Fruit fly (Drosophila melanogaster): ENCODE data around the gene tgo.
A peak's percentile ranks its signal among the peaks of the same experiment; 100 is the strongest.

Gene tgo

dm6 chr3R:9001720-9002240, 18.0 kb downstream of the tgo start (continued):
- TF ChIP-seq ato (GFP tag; IDR thresholded peaks at IDR 0.05; ENCODE audit: partially characterized antibody): no peak
- no peak for TF ChIP-seq CG8478 (optimal IDR thresholded peaks at IDR 0.05)
- no peak for TF ChIP-seq Oaz (GFP tag; IDR thresholded peaks at IDR 0.05)
- no peak for TF ChIP-seq dimm (GFP tag; IDR thresholded peaks at IDR 0.05)
- peak; percentile 11 for TF ChIP-seq CG10543 (GFP tag; optimal IDR thresholded peaks at IDR 0.05)
- no peak for TF ChIP-seq nerfin-1 (tag; optimal IDR thresholded peaks at IDR 0.05)
- no peak for TF ChIP-seq lab (GFP tag; optimal IDR thresholded peaks at IDR 0.05)
- TF ChIP-seq Xrp1 (GFP tag; IDR thresholded peaks at IDR 0.05): no peak
- TF ChIP-seq Fer3 (tag; optimal IDR thresholded peaks at IDR 0.05): no peak
- TF ChIP-seq danr (GFP tag; IDR thresholded peaks at IDR 0.05): no peak
- no peak for TF ChIP-seq zfh1 (GFP tag; IDR thresholded peaks at IDR 0.05)
- TF ChIP-seq CG16815 (GFP tag; optimal IDR thresholded peaks at IDR 0.05): no peak
- TF ChIP-seq CG5180 (GFP tag; optimal IDR thresholded peaks at IDR 0.05): no peak
- no peak for TF ChIP-seq sisA (GFP tag; IDR thresholded peaks at IDR 0.05)
- TF ChIP-seq CG9876 (GFP tag; optimal IDR thresholded peaks at IDR 0.05): no peak
- TF ChIP-seq CG8944 (GFP tag; optimal IDR thresholded peaks at IDR 0.05): no peak
- no peak for TF ChIP-seq crp (GFP tag; optimal IDR thresholded peaks at IDR 0.05)
- no peak for TF ChIP-seq C15 (GFP tag; IDR thresholded peaks at IDR 0.05)
- TF ChIP-seq CG11504 (tag; optimal IDR thresholded peaks at IDR 0.05): no peak
- TF ChIP-seq CG12942 (GFP tag; optimal IDR thresholded peaks at IDR 0.05): no peak
- no peak for TF ChIP-seq CoRest (tag; optimal IDR thresholded peaks at IDR 0.05)
- TF ChIP-seq CG11456 (GFP tag; IDR thresholded peaks at IDR 0.05): no peak
- TF ChIP-seq CG34376 (GFP tag; optimal IDR thresholded peaks at IDR 0.05): no peak
- peak; percentile 14; the same call in 1 of the 3 replicates for TF ChIP-seq Dbx (GFP tag; IDR thresholded peaks at IDR 0.05)
- TF ChIP-seq da (GFP tag; optimal IDR thresholded peaks at IDR 0.05): no peak
- TF ChIP-seq kni (GFP tag; optimal IDR thresholded peaks at IDR 0.05): peak; percentile 72
- TF ChIP-seq CG7372 (GFP tag; IDR thresholded peaks at IDR 0.05): no peak
- no peak for TF ChIP-seq Scr (GFP tag; IDR thresholded peaks at IDR 0.05; ENCODE audit: partially characterized antibody)
- TF ChIP-seq CG13775 (GFP tag; optimal IDR thresholded peaks at IDR 0.05): no peak
- TF ChIP-seq pan (optimal IDR thresholded peaks at IDR 0.05): no peak
- TF ChIP-seq pan (GFP tag; optimal IDR thresholded peaks at IDR 0.05 in 1 of 2, IDR thresholded peaks at IDR 0.05 in 1 of 2): no peak
- peak; percentile 25; the same call in 1 of the 2 replicates for TF ChIP-seq CG13287 (GFP tag; IDR thresholded peaks at IDR 0.05; ENCODE audit: partially characterized antibody)
- TF ChIP-seq CG3995 (GFP tag; optimal IDR thresholded peaks at IDR 0.05): no peak
- no peak for TF ChIP-seq sima (GFP tag; optimal IDR thresholded peaks at IDR 0.05)
- TF ChIP-seq gsb-n (tag; optimal IDR thresholded peaks at IDR 0.05): peak; percentile 2
- no peak for TF ChIP-seq eyg (GFP tag; optimal IDR thresholded peaks at IDR 0.05)
- TF ChIP-seq Vsx1 (GFP tag; optimal IDR thresholded peaks at IDR 0.05): no peak
- peak in 1 of 2 experiments; percentile 9 for TF ChIP-seq Pdp1 (GFP tag; optimal IDR thresholded peaks at IDR 0.05)
- peak; percentile 89 for TF ChIP-seq CG12769 (tag; optimal IDR thresholded peaks at IDR 0.05)
- TF ChIP-seq CG15011 (GFP tag; optimal IDR thresholded peaks at IDR 0.05): no peak
- no peak for TF ChIP-seq so (GFP tag; IDR thresholded peaks at IDR 0.05)
- no peak for TF ChIP-seq HLH4C (GFP tag; IDR thresholded peaks at IDR 0.05; ENCODE audit: partially characterized antibody)
- TF ChIP-seq Hey (tag; optimal IDR thresholded peaks at IDR 0.05): no peak
- no peak for TF ChIP-seq BtbVII (GFP tag; optimal IDR thresholded peaks at IDR 0.05)
- peak; percentile 40 for TF ChIP-seq CG13894 (tag; optimal IDR thresholded peaks at IDR 0.05)
- no peak for TF ChIP-seq CG10147 (GFP tag; optimal IDR thresholded peaks at IDR 0.05)
- TF ChIP-seq CG2116 (GFP tag; optimal IDR thresholded peaks at IDR 0.05): no peak
- TF ChIP-seq stc (GFP tag; IDR thresholded peaks at IDR 0.05): 0 out of 2 replicates have a peak, but pooled peaks have one; percentile 11
- no peak for TF ChIP-seq jumu (GFP tag; optimal IDR thresholded peaks at IDR 0.05)
- TF ChIP-seq sqz (GFP tag; optimal IDR thresholded peaks at IDR 0.05): no peak
- TF ChIP-seq ro (GFP tag; IDR thresholded peaks at IDR 0.05): no peak

All from whole organism, embryonic.